Worm (Caenorhabditis elegans): ENCODE measurements around the gene ubc-19.

Gene ubc-19

ce11 chrV:18639601-18640354 is 49.8 kb downstream of the ubc-19 start, which contains the start of gene egas-1:
TSS of gene egas-1 (plus strand) at chrV:18640304.
- TF ChIP-seq nhr-12 (tag; optimal IDR thresholded peaks at IDR 0.05) (no peak), ceh-28 (tag; optimal IDR thresholded peaks at IDR 0.05) (peak; percentile 12), ztf-4 (tag; optimal IDR thresholded peaks at IDR 0.05) (no peak), nhr-43 (tag; optimal IDR thresholded peaks at IDR 0.05; ENCODE audit: poor library complexity, severe bottlenecking) (no peak), nhr-23 (tag; optimal IDR thresholded peaks at IDR 0.05) (peak; percentile 45), elt-3 (tag; optimal IDR thresholded peaks at IDR 0.05) (peak in 1 of 3 experiments; percentile 8), ama-1 (optimal IDR thresholded peaks at IDR 0.05) (peak; percentile 84)

DNA sequence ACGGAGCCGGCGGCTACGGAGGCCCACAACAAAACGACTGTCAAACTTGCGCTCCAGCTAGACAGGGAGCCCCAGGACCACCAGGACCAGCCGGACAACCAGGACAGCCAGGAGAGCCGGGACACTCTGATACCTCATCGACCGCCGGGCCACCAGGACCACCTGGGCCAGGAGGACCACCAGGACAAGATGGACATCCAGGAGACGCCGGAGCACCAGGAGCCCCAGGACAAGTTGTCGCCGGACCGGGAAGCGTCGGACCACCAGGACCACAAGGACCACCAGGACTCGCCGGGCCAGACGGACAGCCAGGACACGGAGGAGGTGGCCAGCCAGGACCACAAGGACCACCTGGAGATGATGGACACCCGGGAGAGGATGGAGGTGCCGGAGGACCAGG is 50.5 kb downstream of the ubc-19 start:
- TF ChIP-seq hmg-11 (tag; optimal IDR thresholded peaks at IDR 0.05) = no peak
- TF ChIP-seq zag-1 (tag; optimal IDR thresholded peaks at IDR 0.05) = no peak
- TF ChIP-seq mdl-1 (tag; optimal IDR thresholded peaks at IDR 0.05) = no peak
- TF ChIP-seq snpc-4 (tag; optimal IDR thresholded peaks at IDR 0.05) = no peak
- no peak for TF ChIP-seq ceh-28 (tag; optimal IDR thresholded peaks at IDR 0.05)
- no peak for TF ChIP-seq ztf-4 (tag; optimal IDR thresholded peaks at IDR 0.05)
- no peak for TF ChIP-seq nhr-43 (tag; optimal IDR thresholded peaks at IDR 0.05; ENCODE audit: poor library complexity, severe bottlenecking)
- TF ChIP-seq skn-1 (tag; optimal IDR thresholded peaks at IDR 0.05) = no peak
- TF ChIP-seq lsy-12 (tag; optimal IDR thresholded peaks at IDR 0.05) = no peak
- no peak for TF ChIP-seq nhr-12 (tag; optimal IDR thresholded peaks at IDR 0.05)
- no peak for TF ChIP-seq eor-1 (tag; optimal IDR thresholded peaks at IDR 0.05)
- no peak for TF ChIP-seq fos-1 (tag; optimal IDR thresholded peaks at IDR 0.05)

- TF ChIP-seq lin-39 (tag; optimal IDR thresholded peaks at IDR 0.05) (no peak), unc-62 (GFP tag; optimal IDR thresholded peaks at IDR 0.05) (no peak), nhr-23 (tag; optimal IDR thresholded peaks at IDR 0.05) (peak; percentile 5), fos-1 (tag; optimal IDR thresholded peaks at IDR 0.05) (no peak), nfya-1 (tag; optimal IDR thresholded peaks at IDR 0.05; ENCODE audit: insufficient read depth) (no peak), fkh-2 (tag; optimal IDR thresholded peaks at IDR 0.05) (no peak), pqm-1 (tag; optimal IDR thresholded peaks at IDR 0.05) (no peak), ama-1 (optimal IDR thresholded peaks at IDR 0.05) (peak; percentile 64), nhr-67 (tag; optimal IDR thresholded peaks at IDR 0.05) (no peak), tbx-2 (tag; optimal IDR thresholded peaks at IDR 0.05) (no peak), fkh-10 (GFP tag; optimal IDR thresholded peaks at IDR 0.05) (no peak)
These were observed 51.1 kb downstream of the ubc-19 start, which contains the start of gene col-42 for ce11 chrV:18638367-18638873. TSS of gene col-42 (plus strand) at chrV:18638484.

- peak in 1 of 3 experiments; percentile 29 for TF ChIP-seq elt-3 (tag; optimal IDR thresholded peaks at IDR 0.05)
- TF ChIP-seq hmg-11 (tag; optimal IDR thresholded peaks at IDR 0.05) = no peak
- no peak for TF ChIP-seq nhr-77 (tag; optimal IDR thresholded peaks at IDR 0.05)
- TF ChIP-seq daf-12 (tag; optimal IDR thresholded peaks at IDR 0.05) = no peak
- peak; percentile 22 for TF ChIP-seq jun-1 (tag; optimal IDR thresholded peaks at IDR 0.05)
- TF ChIP-seq sea-2 (GFP tag; optimal IDR thresholded peaks at IDR 0.05) = no peak
- no peak for TF ChIP-seq unc-62 (GFP tag; optimal IDR thresholded peaks at IDR 0.05)
- TF ChIP-seq unc-39 (tag; optimal IDR thresholded peaks at IDR 0.05) = no peak
- TF ChIP-seq nhr-12 (tag; optimal IDR thresholded peaks at IDR 0.05) = no peak
- no peak for TF ChIP-seq fkh-10 (GFP tag; optimal IDR thresholded peaks at IDR 0.05)
- TF ChIP-seq nfya-1 (tag; optimal IDR thresholded peaks at IDR 0.05; ENCODE audit: insufficient read depth) = no peak
- TF ChIP-seq mml-1 (tag; optimal IDR thresholded peaks at IDR 0.05) = no peak
- TF ChIP-seq nhr-43 (tag; optimal IDR thresholded peaks at IDR 0.05; ENCODE audit: poor library complexity, severe bottlenecking) = no peak
- no peak for TF ChIP-seq nhr-67 (tag; optimal IDR thresholded peaks at IDR 0.05)
- no peak for TF ChIP-seq ceh-82 (tag; optimal IDR thresholded peaks at IDR 0.05)
- peak; percentile 49 for TF ChIP-seq nhr-23 (tag; optimal IDR thresholded peaks at IDR 0.05)
- TF ChIP-seq snpc-4 (tag; optimal IDR thresholded peaks at IDR 0.05) = no peak
- no peak for TF ChIP-seq egl-27 (tag; optimal IDR thresholded peaks at IDR 0.05)
- TF ChIP-seq nhr-25 (tag; optimal IDR thresholded peaks at IDR 0.05) = peak; percentile 9
- TF ChIP-seq nhr-237 (tag; optimal IDR thresholded peaks at IDR 0.05) = no peak
- TF ChIP-seq ceh-9 (tag; optimal IDR thresholded peaks at IDR 0.05) = no peak
- TF ChIP-seq skn-1 (tag; optimal IDR thresholded peaks at IDR 0.05) = no peak
- no peak for TF ChIP-seq elt-2 (tag; optimal IDR thresholded peaks at IDR 0.05)
- no peak for TF ChIP-seq pqm-1 (tag; optimal IDR thresholded peaks at IDR 0.05)
- no peak for TF ChIP-seq ZK546.5 (tag; optimal IDR thresholded peaks at IDR 0.05)
- no peak for TF ChIP-seq ztf-11 (tag; optimal IDR thresholded peaks at IDR 0.05)
- no peak for TF ChIP-seq fkh-2 (tag; optimal IDR thresholded peaks at IDR 0.05)
- TF ChIP-seq zag-1 (tag; optimal IDR thresholded peaks at IDR 0.05) = no peak
- no peak for TF ChIP-seq aly-2 (tag; optimal IDR thresholded peaks at IDR 0.05)
- no peak for TF ChIP-seq egl-5 (tag; optimal IDR thresholded peaks at IDR 0.05)
- no peak for TF ChIP-seq nhr-28 (tag; optimal IDR thresholded peaks at IDR 0.05)
- no peak for TF ChIP-seq ama-1 (optimal IDR thresholded peaks at IDR 0.05)
- peak; percentile 6 for TF ChIP-seq lin-15B (tag; optimal IDR thresholded peaks at IDR 0.05)
- no peak for TF ChIP-seq mdl-1 (tag; optimal IDR thresholded peaks at IDR 0.05)
These were observed 51.8 kb downstream of the ubc-19 start for ce11 chrV:18637544-18638366.
